Fruit fly (Drosophila melanogaster): ENCODE results near the gene CG13313.

- TF ChIP-seq psq (optimal IDR thresholded peaks at IDR 0.05): no peak
- TF ChIP-seq usp (GFP tag; optimal IDR thresholded peaks at IDR 0.05): no peak
- TF ChIP-seq pan (optimal IDR thresholded peaks at IDR 0.05): no peak
- TF ChIP-seq CG8478 (optimal IDR thresholded peaks at IDR 0.05): no peak
- no peak for TF ChIP-seq Dll (optimal IDR thresholded peaks at IDR 0.05)
- no peak for TF ChIP-seq EcR (GFP tag; optimal IDR thresholded peaks at IDR 0.05)
Observed at dm6 chr3L:8990128-8990527, 31.5 kb downstream of the CG13313 start, which contains the start of gene CG5280.

All from whole organism.